Worm (Caenorhabditis elegans) whole organism, midembryonic: ENCODE measurements around the gene F46B6.5.

Experiments
- T22C8.4 ChIP-seq: fragments of 200-800 bp; sonication (Bioruptor generic); IDR thresholded peaks from 2 replicates; pipeline ENCODE4 v1.3.6; 2022; ENCODE audit warnings: missing genetic modification characterization, missing compliant biosample characterization
- cog-1 ChIP-seq: sonication (generic microtip); optimal IDR thresholded peaks from 2 replicates; lab custom pipeline; 2016; ENCODE audit warnings: missing genetic modification characterization, missing compliant biosample characterization
- flt-1 ChIP-seq: fragments of 200-800 bp; sonication (Bioruptor generic); IDR thresholded peaks from 2 replicates; pipeline ENCODE4 v1.3.6; 2022; ENCODE audit warnings: missing genetic modification characterization, missing compliant biosample characterization
- klf-2 ChIP-seq: fragments of 200-800 bp; sonication (Bioruptor generic); conservative IDR thresholded peaks from 2 replicates; pipeline ENCODE4 v1.3.6; 2022; ENCODE audit warnings: missing genetic modification reagents, missing genetic modification characterization, missing compliant biosample characterization
- med-1 ChIP-seq: sonication (generic microtip); optimal IDR thresholded peaks from 2 replicates; lab custom pipeline; 2017; ENCODE audit warnings: missing genetic modification characterization, mild to moderate bottlenecking, missing compliant biosample characterization, antibody characterized with exemption, missing genetic modification reagents; ENCODE audit not compliant: insufficient read depth
- ref-1 ChIP-seq: fragments of 200-800 bp; sonication (Bioruptor generic); conservative IDR thresholded peaks from 2 replicates; pipeline ENCODE4 v1.3.6; 2022; ENCODE audit warnings: missing genetic modification reagents, missing genetic modification characterization, missing compliant biosample characterization
- tab-1 ChIP-seq: fragments of 200-800 bp; sonication (Bioruptor generic); IDR thresholded peaks from 2 replicates; pipeline ENCODE4 v1.3.6; 2022; ENCODE audit warnings: missing genetic modification characterization, missing compliant biosample characterization
- ztf-23 ChIP-seq: fragments of 200-800 bp; sonication (Bioruptor generic); IDR thresholded peaks from 2 replicates; pipeline ENCODE4 v1.3.6; 2022; ENCODE audit warnings: missing genetic modification reagents, missing genetic modification characterization, missing compliant biosample characterization
- ztf-29 ChIP-seq: fragments of 200-800 bp; sonication (Bioruptor generic); IDR thresholded peaks from 2 replicates; pipeline ENCODE4 v1.3.6; 2022; ENCODE audit warnings: missing genetic modification reagents, missing genetic modification characterization, missing compliant biosample characterization

F46B6.5 gene

DNA sequence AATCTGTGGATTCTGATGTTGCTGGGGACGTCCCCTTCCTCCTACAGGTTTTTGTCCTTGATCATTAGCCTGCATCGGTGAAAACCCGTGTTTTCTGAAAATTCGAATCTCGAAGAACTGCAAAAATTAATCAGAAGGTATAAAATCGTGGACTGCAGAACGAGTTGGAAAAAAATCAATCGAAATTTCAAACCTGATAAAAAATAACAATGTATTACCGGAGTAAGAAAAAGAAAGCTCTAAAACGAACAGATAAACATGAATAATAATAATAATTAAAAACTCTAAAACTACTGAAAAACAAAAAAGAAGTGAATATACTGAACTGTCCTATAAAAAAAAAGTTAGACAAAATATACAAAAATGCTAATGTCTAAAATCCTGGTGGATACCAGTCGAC lies at the start of gene F46B6.5:
F46B6.5 (minus strand) TSS at position 101 of the 400 bp plus-strand sequence.
- TF ChIP-seq ref-1 (GFP tag; lab: Robert Waterston, UW): no peak

DNA sequence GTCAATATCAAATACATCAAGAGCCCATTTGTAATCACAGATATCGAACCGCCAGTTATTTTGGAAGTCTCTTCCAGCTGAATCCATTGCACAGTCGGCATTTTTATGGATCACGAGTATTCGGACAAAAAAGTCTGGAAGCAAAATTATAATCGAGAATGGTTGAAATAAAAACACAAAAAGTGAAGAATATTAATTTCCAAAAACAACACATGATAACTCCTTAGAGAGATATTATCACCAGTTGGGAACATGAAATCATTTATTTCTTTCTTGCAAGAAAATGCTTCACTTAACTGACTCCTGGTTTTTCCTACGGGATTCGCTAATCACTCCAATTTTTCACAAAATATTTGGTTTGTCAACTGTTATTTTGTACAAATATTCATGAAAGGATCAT lies 41.3 kb upstream of the F46B6.5 start, which contains the start of gene str-2:
str-2 (minus strand) TSS at position 101 of the 400 bp plus-strand sequence.
- TF ChIP-seq med-1 (GFP tag; lab: Kevin White, UChicago) (no peak), T22C8.4 (GFP tag; lab: Robert Waterston, UW) (no peak), ref-1 (GFP tag; lab: Robert Waterston, UW) (no peak), ztf-29 (GFP tag; lab: Robert Waterston, UW) (no peak), cog-1 (no peak), tab-1 (no peak), ztf-23 (GFP tag; lab: Robert Waterston, UW) (no peak), flt-1 (no peak)

DNA sequence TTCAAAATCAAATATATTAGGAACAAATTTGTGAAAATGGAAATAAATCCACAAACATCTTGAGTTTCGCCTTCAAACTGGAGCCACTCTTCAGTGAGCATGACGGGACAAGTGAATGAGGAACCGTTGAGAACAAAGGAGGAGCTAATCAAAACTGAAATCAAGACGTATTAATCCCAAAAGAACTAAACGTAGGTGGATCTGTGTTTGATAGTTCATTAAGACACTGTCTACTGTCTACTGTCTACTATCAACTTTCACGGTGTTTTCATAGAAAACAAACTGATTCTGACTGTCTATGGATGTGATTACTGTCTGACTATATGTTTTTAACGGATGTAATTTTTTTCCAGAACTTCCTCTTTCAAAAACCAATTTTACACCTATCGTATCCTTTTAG lies 38.9 kb upstream of the F46B6.5 start, which contains the start of gene str-193:
str-193 (minus strand) TSS at position 101 of the 400 bp plus-strand sequence.
- TF ChIP-seq ref-1 (GFP tag; lab: Robert Waterston, UW) (no peak), tab-1 (no peak), med-1 (GFP tag; lab: Kevin White, UChicago) (no peak), cog-1 (no peak), ztf-23 (GFP tag; lab: Robert Waterston, UW) (no peak), klf-2 (GFP tag; lab: Robert Waterston, UW) (no peak), T22C8.4 (GFP tag; lab: Robert Waterston, UW) (no peak), ztf-29 (GFP tag; lab: Robert Waterston, UW) (no peak), flt-1 (no peak)

DNA sequence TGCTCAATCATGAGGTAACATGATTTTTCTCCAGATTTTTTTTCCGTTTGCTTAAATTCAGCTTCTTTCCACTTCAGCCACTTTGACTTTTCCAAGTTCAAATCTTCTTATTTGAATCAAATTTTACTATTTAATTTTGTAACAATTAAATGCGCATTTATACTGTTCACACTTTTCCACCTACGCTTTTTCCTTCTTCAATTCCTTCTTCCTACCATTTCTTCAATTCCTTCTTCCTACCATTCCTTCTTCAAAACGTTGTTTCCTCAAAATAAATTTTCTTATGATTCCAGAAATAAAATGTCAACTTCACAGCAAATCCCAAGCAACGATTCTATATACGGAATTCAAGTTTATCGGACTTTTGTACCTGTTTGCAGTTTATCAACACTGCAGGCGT lies 33.5 kb upstream of the F46B6.5 start, which contains the start of gene sru-31:
sru-31 (plus strand) TSS at position 301 of the 400 bp plus-strand sequence.
- TF ChIP-seq T22C8.4 (GFP tag; lab: Robert Waterston, UW) (no peak), klf-2 (GFP tag; lab: Robert Waterston, UW) (no peak), cog-1 (no peak), ztf-23 (GFP tag; lab: Robert Waterston, UW) (no peak), tab-1 (no peak), ref-1 (GFP tag; lab: Robert Waterston, UW) (no peak), ztf-29 (GFP tag; lab: Robert Waterston, UW) (no peak), med-1 (GFP tag; lab: Kevin White, UChicago) (no peak), flt-1 (no peak)

DNA sequence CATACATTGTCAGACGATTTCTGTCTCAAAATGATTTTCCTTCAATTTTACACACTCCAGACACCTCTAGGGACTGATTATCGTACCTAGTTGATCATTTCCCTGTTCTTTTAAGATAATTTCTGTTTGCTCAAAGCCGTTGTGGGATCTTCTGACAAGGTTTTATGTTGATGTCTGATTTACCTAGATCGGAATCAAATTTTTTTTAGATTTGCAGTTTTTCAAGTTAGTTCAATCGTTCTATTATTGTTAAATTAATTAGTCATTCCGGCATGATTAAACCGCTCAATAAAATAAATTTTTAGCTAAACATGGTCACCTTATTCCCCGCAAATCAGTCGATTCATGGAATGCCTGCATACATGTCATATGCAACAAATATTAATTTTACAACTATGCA lies 30.7 kb upstream of the F46B6.5 start, which contains the start of gene sru-30:
sru-30 (plus strand) TSS at position 301 of the 400 bp plus-strand sequence.
- TF ChIP-seq ztf-23 (GFP tag; lab: Robert Waterston, UW) (no peak), ztf-29 (GFP tag; lab: Robert Waterston, UW) (no peak), T22C8.4 (GFP tag; lab: Robert Waterston, UW) (no peak), klf-2 (GFP tag; lab: Robert Waterston, UW) (no peak), med-1 (GFP tag; lab: Kevin White, UChicago) (no peak), flt-1 (no peak), tab-1 (no peak), cog-1 (no peak), ref-1 (GFP tag; lab: Robert Waterston, UW) (no peak)

DNA sequence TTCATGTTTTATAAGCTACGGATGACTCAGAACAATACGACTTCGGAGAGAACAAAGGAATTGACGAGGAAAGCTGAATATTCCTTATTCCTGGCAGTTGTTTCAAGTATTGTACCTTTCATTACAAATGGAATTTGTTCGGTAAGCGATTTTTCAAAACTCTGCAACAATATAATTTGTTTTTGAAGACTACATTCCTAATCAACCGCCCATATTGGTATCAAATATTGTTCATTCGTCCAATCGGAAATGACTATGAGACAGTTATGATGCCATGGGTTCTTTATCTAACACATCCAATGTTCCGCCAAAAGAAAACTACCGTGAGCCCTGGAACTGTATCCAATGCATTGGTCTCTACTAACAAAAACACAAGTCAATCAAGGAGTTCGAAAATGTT lies 29.3 kb upstream of the F46B6.5 start:
- TF ChIP-seq klf-2 (GFP tag; lab: Robert Waterston, UW) (no peak), ztf-23 (GFP tag; lab: Robert Waterston, UW) (no peak), T22C8.4 (GFP tag; lab: Robert Waterston, UW) (no peak), ref-1 (GFP tag; lab: Robert Waterston, UW) (no peak), med-1 (GFP tag; lab: Kevin White, UChicago) (no peak), cog-1 (no peak), ztf-29 (GFP tag; lab: Robert Waterston, UW) (no peak), flt-1 (no peak), tab-1 (no peak)

DNA sequence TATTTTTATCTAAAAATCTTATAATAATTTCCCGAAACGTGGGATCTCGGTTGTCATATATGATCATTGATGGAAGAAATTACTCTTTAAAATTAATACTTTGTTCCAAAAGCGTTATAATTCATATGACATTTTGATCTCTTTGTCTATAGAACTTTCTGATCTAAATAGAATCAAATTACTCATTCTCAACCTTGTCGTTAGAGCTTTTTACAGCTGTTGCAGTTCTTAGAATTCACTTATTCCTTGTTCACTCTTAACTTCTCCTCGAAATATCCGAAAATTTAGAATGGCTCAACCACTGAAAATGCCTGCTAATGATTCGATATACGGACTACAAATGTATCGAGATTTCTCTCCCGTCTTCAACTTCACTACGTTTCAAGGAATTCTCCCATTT lies 28.3 kb upstream of the F46B6.5 start, which contains the start of gene sru-29:
sru-29 (plus strand) TSS at position 301 of the 400 bp plus-strand sequence.
- TF ChIP-seq ztf-23 (GFP tag; lab: Robert Waterston, UW) (no peak), klf-2 (GFP tag; lab: Robert Waterston, UW) (no peak), ztf-29 (GFP tag; lab: Robert Waterston, UW) (no peak), med-1 (GFP tag; lab: Kevin White, UChicago) (no peak), tab-1 (no peak), flt-1 (no peak), cog-1 (no peak), T22C8.4 (GFP tag; lab: Robert Waterston, UW) (no peak), ref-1 (GFP tag; lab: Robert Waterston, UW) (no peak)

DNA sequence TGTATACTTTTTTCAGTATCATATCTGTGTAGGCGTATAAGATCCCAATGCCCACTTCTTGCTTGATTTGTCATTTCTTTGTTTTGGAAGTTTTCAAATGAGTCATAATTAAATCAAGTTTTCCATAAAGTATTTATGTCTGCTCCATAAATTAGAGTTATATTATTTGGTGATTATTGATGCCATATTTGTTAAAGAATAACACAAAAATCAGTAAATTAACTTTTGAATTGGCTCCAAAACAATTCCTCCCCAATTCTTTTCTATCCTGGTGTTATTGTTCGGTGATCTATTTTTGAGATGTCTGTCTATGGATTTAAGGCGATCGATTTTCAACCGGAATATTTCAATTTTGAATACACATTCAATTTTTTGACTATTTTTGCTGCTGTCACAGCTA lies 22.3 kb upstream of the F46B6.5 start, which contains the start of gene sru-37:
sru-37 (plus strand) TSS at position 301 of the 400 bp plus-strand sequence.
- TF ChIP-seq flt-1: no peak
- TF ChIP-seq med-1 (GFP tag; lab: Kevin White, UChicago): no peak
- TF ChIP-seq ref-1 (GFP tag; lab: Robert Waterston, UW): no peak
- TF ChIP-seq T22C8.4 (GFP tag; lab: Robert Waterston, UW): no peak
- TF ChIP-seq tab-1: no peak
- no peak for TF ChIP-seq cog-1
- no peak for TF ChIP-seq ztf-29 (GFP tag; lab: Robert Waterston, UW)
- TF ChIP-seq klf-2 (GFP tag; lab: Robert Waterston, UW): no peak
- no peak for TF ChIP-seq ztf-23 (GFP tag; lab: Robert Waterston, UW)

DNA sequence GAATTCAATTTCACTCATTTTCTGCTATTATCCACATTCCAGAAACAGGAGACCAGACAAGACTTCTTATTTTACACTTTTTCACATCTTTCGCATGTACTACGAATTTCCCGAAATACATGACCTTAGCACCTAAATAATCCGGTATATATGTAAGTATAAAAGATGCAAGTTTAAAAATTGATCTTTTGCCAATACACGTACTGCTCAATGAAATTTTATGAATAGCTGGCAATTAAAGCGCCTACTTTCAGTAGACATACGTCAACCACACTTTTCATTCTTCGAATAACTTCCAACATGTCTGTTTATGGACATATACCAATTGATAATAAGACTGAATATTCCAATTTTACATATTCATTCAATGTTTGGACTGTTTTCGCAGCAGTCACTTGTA lies 20.3 kb upstream of the F46B6.5 start, which contains the start of gene sru-39:
sru-39 (plus strand) TSS at position 301 of the 400 bp plus-strand sequence.
- TF ChIP-seq klf-2 (GFP tag; lab: Robert Waterston, UW) (no peak), tab-1 (no peak), ztf-29 (GFP tag; lab: Robert Waterston, UW) (no peak), ztf-23 (GFP tag; lab: Robert Waterston, UW) (no peak), med-1 (GFP tag; lab: Kevin White, UChicago) (no peak), cog-1 (no peak), T22C8.4 (GFP tag; lab: Robert Waterston, UW) (no peak), flt-1 (no peak), ref-1 (GFP tag; lab: Robert Waterston, UW) (no peak)
